Fruit fly (Drosophila melanogaster) whole organism, pupa: ENCODE data around the gene Gdh.

Experiments
- CG10348 ChIP-seq: fragments of 200-800 bp; sonication (Bioruptor generic); IDR thresholded peaks from 2 replicates; pipeline ENCODE4 v1.3.6; 2022; ENCODE audit warnings: missing biosample characterization, missing genetic modification characterization
- CG12605 ChIP-seq: fragments of 200-800 bp; sonication (Bioruptor generic); IDR thresholded peaks from 2 replicates; pipeline ENCODE4 v1.3.6; 2022; ENCODE audit warnings: missing biosample characterization, missing genetic modification characterization
- CG13204 ChIP-seq: fragments of 200-800 bp; sonication (Bioruptor generic); optimal IDR thresholded peaks from 2 replicates; lab custom pipeline; 2018; ENCODE audit warnings: missing biosample characterization, mild to moderate bottlenecking, missing genetic modification characterization, moderate library complexity
- CG14655 ChIP-seq: fragments of 200-800 bp; sonication (Bioruptor generic); optimal IDR thresholded peaks from 3 replicates; lab custom pipeline; 2017; ENCODE audit warnings: mild to moderate bottlenecking, missing biosample characterization, missing genetic modification reagents, missing genetic modification characterization
- CG15710 ChIP-seq: fragments of 200-800 bp; sonication (Bioruptor generic); optimal IDR thresholded peaks from 2 replicates; lab custom pipeline; 2018; ENCODE audit warnings: missing biosample characterization, mild to moderate bottlenecking, missing genetic modification characterization, moderate library complexity
- CG17806 ChIP-seq: fragments of 200-800 bp; sonication (Bioruptor generic); optimal IDR thresholded peaks from 2 replicates; lab custom pipeline; 2018; ENCODE audit warnings: missing biosample characterization, mild to moderate bottlenecking, missing genetic modification characterization, moderate library complexity
- CG32121 ChIP-seq: fragments of 200-800 bp; sonication (Bioruptor generic); IDR thresholded peaks from 2 replicates; pipeline ENCODE4 v1.3.6; 2022; ENCODE audit warnings: missing biosample characterization, missing genetic modification characterization
- CG34367 ChIP-seq: fragments of 200-800 bp; sonication (Bioruptor generic); optimal IDR thresholded peaks from 2 replicates; lab custom pipeline; 2018; ENCODE audit warnings: missing biosample characterization, mild to moderate bottlenecking, missing genetic modification characterization
- CG4496 ChIP-seq: fragments of 200-800 bp; sonication (Bioruptor generic); IDR thresholded peaks from 3 replicates; pipeline ENCODE4 v1.3.6; 2022; ENCODE audit warnings: missing biosample characterization, missing genetic modification characterization
- CG8159 ChIP-seq: fragments of 200-800 bp; sonication (Bioruptor generic); optimal IDR thresholded peaks from 3 replicates; lab custom pipeline; 2018; ENCODE audit warnings: missing biosample characterization, mild to moderate bottlenecking, missing genetic modification characterization, moderate library complexity
- CG8301 ChIP-seq: fragments of 200-800 bp; sonication (Bioruptor generic); optimal IDR thresholded peaks from 2 replicates; lab custom pipeline; 2018; ENCODE audit warnings: missing biosample characterization, mild to moderate bottlenecking, missing genetic modification characterization
- CG9948 ChIP-seq: fragments of 200-800 bp; sonication (Bioruptor generic); optimal IDR thresholded peaks from 2 replicates; lab custom pipeline; 2018; ENCODE audit warnings: missing biosample characterization, mild to moderate bottlenecking, missing genetic modification characterization, moderate library complexity
- D1 ChIP-seq: fragments of 200-800 bp; sonication (Bioruptor generic); optimal IDR thresholded peaks from 2 replicates; lab custom pipeline; 2018; ENCODE audit warnings: missing biosample characterization, mild to moderate bottlenecking, missing genetic modification characterization, moderate library complexity
- EcR ChIP-seq: fragments of 200-800 bp; sonication (Bioruptor generic); optimal IDR thresholded peaks from 3 replicates; lab custom pipeline; 2019; ENCODE audit warnings: missing biosample characterization, missing genetic modification characterization, mild to moderate bottlenecking, moderate library complexity, missing genetic modification reagents
- Ets98B ChIP-seq: fragments of 200-800 bp; sonication (Bioruptor generic); IDR thresholded peaks from 2 replicates; pipeline ENCODE4 v1.3.6; 2022; ENCODE audit warnings: missing biosample characterization, missing genetic modification characterization
- Pif1A ChIP-seq: fragments of 200-800 bp; sonication (Bioruptor generic); optimal IDR thresholded peaks from 3 replicates; lab custom pipeline; 2016; ENCODE audit warnings: missing biosample characterization, missing genetic modification characterization
- Pif1B ChIP-seq: fragments of 200-800 bp; sonication (Bioruptor generic); optimal IDR thresholded peaks from 3 replicates; lab custom pipeline; 2016; ENCODE audit warnings: missing biosample characterization, missing genetic modification characterization
- Snoo ChIP-seq: fragments of 200-800 bp; sonication (Bioruptor generic); optimal IDR thresholded peaks from 3 replicates; lab custom pipeline; 2017; ENCODE audit warnings: missing biosample characterization, mild to moderate bottlenecking, missing genetic modification characterization, inconsistent platforms
- fd96Ca ChIP-seq: fragments of 200-800 bp; sonication (Bioruptor generic); IDR thresholded peaks from 3 replicates; pipeline ENCODE4 v1.3.6; 2022; ENCODE audit warnings: missing biosample characterization, missing genetic modification characterization
- gl ChIP-seq: fragments of 200-800 bp; sonication (Bioruptor generic); optimal IDR thresholded peaks from 2 replicates; lab custom pipeline; 2018; ENCODE audit warnings: missing biosample characterization, mild to moderate bottlenecking, missing genetic modification characterization
- rn ChIP-seq: fragments of 200-800 bp; sonication (Bioruptor generic); IDR thresholded peaks from 2 replicates; pipeline ENCODE4 v1.3.6; 2022; ENCODE audit warnings: missing biosample characterization, missing genetic modification characterization

The Gdh gene

dm6 chr3R:23948466-23949413 is 5.8 kb upstream of the Gdh start:
- TF ChIP-seq Pif1A (GFP tag; lab: Kevin White, UChicago) (peak; percentile 94), CG10348 (peak; percentile 17; the same call in 1 of the 2 replicates), CG4496 (peak; percentile 72; the same call in 2 of the 3 replicates), CG8301 (tag; lab: Kevin White, UChicago) (peak; percentile 89), CG8159 (tag; lab: Kevin White, UChicago) (peak; percentile 99), Ets98B (GFP tag; lab: Robert Waterston, UW) (peak; percentile 15), CG14655 (GFP tag; lab: Kevin White, UChicago) (peak; percentile 93), fd96Ca (GFP tag; lab: Robert Waterston, UW) (peak; percentile 50; the same call in 2 of the 3 replicates), EcR (peak; percentile 62), CG13204 (GFP tag; lab: Kevin White, UChicago) (peak; percentile 88), CG15710 (tag; lab: Kevin White, UChicago) (peak; percentile 98), gl (peak; percentile 82), D1 (tag; lab: Kevin White, UChicago) (peak; percentile 93), CG32121 (GFP tag; lab: Robert Waterston, UW) (peak; percentile 72), CG17806 (tag; lab: Kevin White, UChicago) (peak; percentile 95), CG34367 (tag; lab: Kevin White, UChicago) (peak; percentile 95), CG9948 (peak; percentile 96), Pif1B (GFP tag; lab: Kevin White, UChicago) (peak; percentile 93), CG12605 (GFP tag; lab: Robert Waterston, UW) (peak; percentile 47), rn (GFP tag; lab: Robert Waterston, UW) (peak; percentile 47; the same call in 1 of the 2 replicates), Snoo (tag; lab: Kevin White, UChicago) (peak; percentile 91)

DNA sequence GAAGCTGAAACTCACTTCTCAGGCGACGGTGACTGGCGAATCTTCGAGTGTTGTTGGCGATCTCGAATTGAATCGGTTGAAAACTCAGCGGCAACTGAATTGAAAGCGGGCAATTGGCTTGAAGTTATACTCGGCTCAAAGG is 5.3 kb upstream of the Gdh start, which contains the start of gene CG12268:
TSS of gene CG12268 (minus strand) at position 101 of the 142 bp plus-strand sequence.
- no peak for TF ChIP-seq EcR
- TF ChIP-seq CG15710 (tag; lab: Kevin White, UChicago), result no peak
- no peak for TF ChIP-seq fd96Ca (GFP tag; lab: Robert Waterston, UW)
- no peak for TF ChIP-seq CG4496
- TF ChIP-seq CG34367 (tag; lab: Kevin White, UChicago), result no peak
- no peak for TF ChIP-seq CG32121 (GFP tag; lab: Robert Waterston, UW)
- TF ChIP-seq gl, result no peak
- no peak for TF ChIP-seq Snoo (tag; lab: Kevin White, UChicago)
- TF ChIP-seq D1 (tag; lab: Kevin White, UChicago), result no peak
- TF ChIP-seq CG8301 (tag; lab: Kevin White, UChicago), result no peak
- TF ChIP-seq, all 21 proteins: peak for 0

dm6 chr3R:23947002-23947401 is 4.1 kb upstream of the Gdh start:
- no peak for TF ChIP-seq fd96Ca (GFP tag; lab: Robert Waterston, UW)
- TF ChIP-seq rn (GFP tag; lab: Robert Waterston, UW), result no peak
- no peak for TF ChIP-seq CG34367 (tag; lab: Kevin White, UChicago)
- TF ChIP-seq gl, result no peak
- no peak for TF ChIP-seq Pif1A (GFP tag; lab: Kevin White, UChicago)
- TF ChIP-seq CG14655 (GFP tag; lab: Kevin White, UChicago), result no peak
- TF ChIP-seq CG4496, result no peak
- no peak for TF ChIP-seq CG12605 (GFP tag; lab: Robert Waterston, UW)
- no peak for TF ChIP-seq Snoo (tag; lab: Kevin White, UChicago)
- no peak for TF ChIP-seq CG9948
- TF ChIP-seq CG8159 (tag; lab: Kevin White, UChicago), result no peak
- no peak for TF ChIP-seq Pif1B (GFP tag; lab: Kevin White, UChicago)
- no peak for TF ChIP-seq CG17806 (tag; lab: Kevin White, UChicago)
- no peak for TF ChIP-seq Ets98B (GFP tag; lab: Robert Waterston, UW)
- no peak for TF ChIP-seq CG13204 (GFP tag; lab: Kevin White, UChicago)
- no peak for TF ChIP-seq D1 (tag; lab: Kevin White, UChicago)
- no peak for TF ChIP-seq CG15710 (tag; lab: Kevin White, UChicago)
- TF ChIP-seq EcR, result no peak

- TF ChIP-seq CG34367 (tag; lab: Kevin White, UChicago) (no peak), CG17806 (tag; lab: Kevin White, UChicago) (no peak), CG8301 (tag; lab: Kevin White, UChicago) (no peak), rn (GFP tag; lab: Robert Waterston, UW) (no peak), CG14655 (GFP tag; lab: Kevin White, UChicago) (no peak)
Measured at dm6 chr3R:23943843-23944356, 999 bp upstream of the Gdh start.

- TF ChIP-seq CG17806 (tag; lab: Kevin White, UChicago), result no peak
- TF ChIP-seq CG10348, result 0 out of 2 replicates have a peak, but pooled peaks have one; percentile 7
- TF ChIP-seq Pif1B (GFP tag; lab: Kevin White, UChicago), result no peak
- TF ChIP-seq CG8159 (tag; lab: Kevin White, UChicago), result no peak
- TF ChIP-seq fd96Ca (GFP tag; lab: Robert Waterston, UW), result no peak
Measured at dm6 chr3R:23942550-23942949, 351 bp downstream of the Gdh start.
